Worm (Caenorhabditis elegans) whole organism, L3 larva: ENCODE data around the gene col-94.

Experiments
- R02D3.7 ChIP-seq: fragments of 150-350 bp; optimal IDR thresholded peaks from 2 replicates; lab custom pipeline; 2014; ENCODE audit warnings: missing biosample characterization, missing genetic modification characterization
- ama-1 ChIP-seq: fragments of 150-350 bp; optimal IDR thresholded peaks from 2 replicates; lab custom pipeline; 2018
- elt-3 ChIP-seq, 3 experiments: fragments of 150-350 bp in 1 of 3; sonication (generic microtip) in 2 of 3; optimal IDR thresholded peaks; 2 replicates in 2 of 3; 4 replicates in 1 of 3; lab custom pipeline; 2014 to 2017; ENCODE audit warnings: missing biosample characterization in 3 of 3, missing genetic modification characterization in 3 of 3
- fkh-10 ChIP-seq: sonication (generic microtip); optimal IDR thresholded peaks from 2 replicates; lab custom pipeline; 2017; ENCODE audit warnings: missing biosample characterization, missing genetic modification reagents, missing genetic modification characterization
- lin-39 ChIP-seq: fragments of 150-350 bp; optimal IDR thresholded peaks from 2 replicates; lab custom pipeline; 2018; ENCODE audit warnings: missing biosample characterization, missing genetic modification reagents, missing genetic modification characterization
- nhr-237 ChIP-seq: fragments of 150-350 bp; optimal IDR thresholded peaks from 2 replicates; lab custom pipeline; 2014; ENCODE audit warnings: missing biosample characterization, missing genetic modification characterization
- nhr-25 ChIP-seq: sonication (generic microtip); optimal IDR thresholded peaks from 2 replicates; lab custom pipeline; 2017; ENCODE audit warnings: missing biosample characterization, missing genetic modification characterization
- pha-4 ChIP-seq: fragments of 150-350 bp; optimal IDR thresholded peaks from 2 replicates; lab custom pipeline; 2014; ENCODE audit warnings: missing biosample characterization, missing genetic modification reagents, missing genetic modification characterization
- pqm-1 ChIP-seq: fragments of 150-350 bp; optimal IDR thresholded peaks from 2 replicates; lab custom pipeline; 2017; ENCODE audit warnings: missing biosample characterization, missing genetic modification characterization, inconsistent platforms
- skn-1 ChIP-seq: fragments of 150-350 bp; optimal IDR thresholded peaks from 2 replicates; lab custom pipeline; 2014; ENCODE audit warnings: missing biosample characterization, missing genetic modification characterization
- snpc-4 ChIP-seq: fragments of 150-350 bp; optimal IDR thresholded peaks from 2 replicates; lab custom pipeline; 2014; ENCODE audit warnings: missing biosample characterization, missing genetic modification characterization
- unc-39 ChIP-seq: sonication (generic microtip); optimal IDR thresholded peaks from 4 replicates; lab custom pipeline; 2017; ENCODE audit warnings: missing biosample characterization, missing genetic modification characterization

- TF ChIP-seq skn-1 (tag; lab: Kevin White, UChicago) (no peak), R02D3.7 (tag; lab: Kevin White, UChicago) (peak; percentile 53), snpc-4 (peak; percentile 39), elt-3 (tag; optimal IDR thresholded peaks at IDR 0.05; lab: Kevin White, UChicago) (no peak), ama-1 (lab: Kevin White, UChicago) (no peak), pqm-1 (tag; lab: Kevin White, UChicago) (peak; percentile 16), nhr-25 (tag; lab: Kevin White, UChicago) (peak; percentile 34), pha-4 (tag; lab: Kevin White, UChicago) (peak; percentile 79), unc-39 (tag; lab: Kevin White, UChicago) (no peak), fkh-10 (GFP tag; lab: Kevin White, UChicago) (no peak), lin-39 (tag; lab: Kevin White, UChicago) (peak; percentile 33), nhr-237 (tag; lab: Kevin White, UChicago) (no peak)
Observed at ce11 chrIII:11036132-11036531, 48.5 kb upstream of the col-94 start.
